Worm (Caenorhabditis elegans) whole organism, L3 larva: Measurements from ENCODE around the gene paa-1.

Experiments used
- R02D3.7 ChIP-seq: fragments of 150-350 bp; optimal IDR thresholded peaks from 2 replicates; lab custom pipeline; 2014; ENCODE audit warnings: missing biosample characterization, missing genetic modification characterization
- ZK546.5 ChIP-seq: sonication (generic microtip); optimal IDR thresholded peaks from 2 replicates; lab custom pipeline; 2017; ENCODE audit warnings: missing biosample characterization, missing genetic modification characterization
- aly-2 ChIP-seq: fragments of 150-350 bp; optimal IDR thresholded peaks from 2 replicates; lab custom pipeline; 2014; ENCODE audit warnings: missing biosample characterization, missing genetic modification characterization
- ama-1 ChIP-seq: fragments of 150-350 bp; optimal IDR thresholded peaks from 2 replicates; lab custom pipeline; 2018
- ceh-16 ChIP-seq: sonication (generic microtip); optimal IDR thresholded peaks from 2 replicates; lab custom pipeline; 2017; ENCODE audit warnings: missing biosample characterization, missing genetic modification characterization
- ceh-28 ChIP-seq: fragments of 150-350 bp; optimal IDR thresholded peaks from 2 replicates; lab custom pipeline; 2014; ENCODE audit warnings: missing biosample characterization, missing genetic modification reagents, missing genetic modification characterization
- ceh-9 ChIP-seq: sonication (generic microtip); optimal IDR thresholded peaks from 2 replicates; lab custom pipeline; 2018; ENCODE audit warnings: missing biosample characterization, missing genetic modification characterization
- daf-12 ChIP-seq: fragments of 150-350 bp; optimal IDR thresholded peaks from 2 replicates; lab custom pipeline; 2014; ENCODE audit warnings: missing biosample characterization, missing genetic modification reagents, missing genetic modification characterization
- egl-27 ChIP-seq: sonication (generic microtip); optimal IDR thresholded peaks from 4 replicates; lab custom pipeline; 2017; ENCODE audit warnings: missing biosample characterization, missing genetic modification reagents, missing genetic modification characterization
- egl-5 ChIP-seq: fragments of 150-350 bp; optimal IDR thresholded peaks from 2 replicates; lab custom pipeline; 2017; ENCODE audit warnings: missing biosample characterization, missing genetic modification reagents, missing genetic modification characterization, inconsistent platforms
- elt-1 ChIP-seq: fragments of 150-350 bp; optimal IDR thresholded peaks from 2 replicates; lab custom pipeline; 2014; ENCODE audit warnings: missing biosample characterization, missing genetic modification characterization
- elt-2 ChIP-seq: sonication (generic microtip); optimal IDR thresholded peaks from 2 replicates; lab custom pipeline; 2016; ENCODE audit warnings: missing genetic modification reagents, mild to moderate bottlenecking, missing genetic modification characterization, missing compliant biosample characterization
- eor-1 ChIP-seq, 2 experiments: fragments of 150-350 bp; optimal IDR thresholded peaks; 2 replicates each; lab custom pipeline; 2014 to 2018; ENCODE audit warnings: missing biosample characterization in 2 of 2, missing genetic modification characterization in 2 of 2
- fkh-10 ChIP-seq: sonication (generic microtip); optimal IDR thresholded peaks from 2 replicates; lab custom pipeline; 2017; ENCODE audit warnings: missing biosample characterization, missing genetic modification reagents, missing genetic modification characterization
- hmg-11 ChIP-seq: sonication (generic microtip); optimal IDR thresholded peaks from 2 replicates; lab custom pipeline; 2016; ENCODE audit warnings: missing genetic modification characterization, missing compliant biosample characterization
- lin-15B ChIP-seq: fragments of 150-350 bp; optimal IDR thresholded peaks from 2 replicates; lab custom pipeline; 2014; ENCODE audit warnings: missing biosample characterization, missing genetic modification characterization
- lin-39 ChIP-seq: fragments of 150-350 bp; optimal IDR thresholded peaks from 2 replicates; lab custom pipeline; 2018; ENCODE audit warnings: missing biosample characterization, missing genetic modification reagents, missing genetic modification characterization
- lsy-12 ChIP-seq: sonication (generic microtip); optimal IDR thresholded peaks from 2 replicates; lab custom pipeline; 2016; ENCODE audit warnings: mild to moderate bottlenecking, missing genetic modification characterization, missing compliant biosample characterization
- mdl-1 ChIP-seq: fragments of 150-350 bp; optimal IDR thresholded peaks from 2 replicates; lab custom pipeline; 2014; ENCODE audit warnings: missing biosample characterization, missing genetic modification characterization
- mml-1 ChIP-seq: fragments of 150-350 bp; sonication (generic microtip); optimal IDR thresholded peaks from 3 replicates; lab custom pipeline; 2014; ENCODE audit warnings: missing biosample characterization, missing genetic modification characterization
- nfya-1 ChIP-seq: sonication (generic microtip); optimal IDR thresholded peaks from 2 replicates; lab custom pipeline; 2017; ENCODE audit warnings: missing genetic modification characterization, mild to moderate bottlenecking, missing compliant biosample characterization, antibody characterized with exemption, moderate library complexity; ENCODE audit not compliant: insufficient read depth
- nhr-11 ChIP-seq: fragments of 150-350 bp; optimal IDR thresholded peaks from 2 replicates; lab custom pipeline; 2014; ENCODE audit warnings: missing biosample characterization, missing genetic modification characterization
- nhr-12 ChIP-seq: fragments of 150-350 bp; optimal IDR thresholded peaks from 2 replicates; lab custom pipeline; 2014; ENCODE audit warnings: missing biosample characterization, missing genetic modification characterization
- nhr-23 ChIP-seq: fragments of 150-350 bp; optimal IDR thresholded peaks from 2 replicates; lab custom pipeline; 2014; ENCODE audit warnings: missing biosample characterization, missing genetic modification reagents, missing genetic modification characterization
- nhr-25 ChIP-seq: sonication (generic microtip); optimal IDR thresholded peaks from 2 replicates; lab custom pipeline; 2017; ENCODE audit warnings: missing biosample characterization, missing genetic modification characterization
- nhr-28 ChIP-seq: fragments of 150-350 bp; optimal IDR thresholded peaks from 2 replicates; lab custom pipeline; 2014; ENCODE audit warnings: missing biosample characterization, missing genetic modification characterization
- nhr-43 ChIP-seq: sonication (generic microtip); optimal IDR thresholded peaks from 2 replicates; lab custom pipeline; 2016; ENCODE audit warnings: mild to moderate bottlenecking, missing genetic modification characterization, missing compliant biosample characterization; ENCODE audit not compliant: poor library complexity, severe bottlenecking
- nhr-76 ChIP-seq: fragments of 150-350 bp; sonication (generic microtip); optimal IDR thresholded peaks from 5 replicates; lab custom pipeline; 2014; ENCODE audit warnings: missing biosample characterization, missing genetic modification characterization
- pha-4 ChIP-seq: fragments of 150-350 bp; optimal IDR thresholded peaks from 2 replicates; lab custom pipeline; 2014; ENCODE audit warnings: missing biosample characterization, missing genetic modification reagents, missing genetic modification characterization
- pqm-1 ChIP-seq: fragments of 150-350 bp; optimal IDR thresholded peaks from 2 replicates; lab custom pipeline; 2017; ENCODE audit warnings: missing biosample characterization, missing genetic modification characterization, inconsistent platforms
- sea-2 ChIP-seq: fragments of 150-350 bp; sonication (generic microtip); optimal IDR thresholded peaks from 4 replicates; lab custom pipeline; 2014; ENCODE audit warnings: missing biosample characterization, missing genetic modification reagents, missing genetic modification characterization
- skn-1 ChIP-seq: fragments of 150-350 bp; optimal IDR thresholded peaks from 2 replicates; lab custom pipeline; 2014; ENCODE audit warnings: missing biosample characterization, missing genetic modification characterization
- tbx-2 ChIP-seq: sonication (generic microtip); optimal IDR thresholded peaks from 2 replicates; lab custom pipeline; 2016; ENCODE audit warnings: mild to moderate bottlenecking, missing genetic modification characterization, missing compliant biosample characterization
- unc-39 ChIP-seq: sonication (generic microtip); optimal IDR thresholded peaks from 4 replicates; lab custom pipeline; 2017; ENCODE audit warnings: missing biosample characterization, missing genetic modification characterization
- unc-62 ChIP-seq: fragments of 150-350 bp; sonication (generic microtip); optimal IDR thresholded peaks from 4 replicates; lab custom pipeline; 2014; ENCODE audit warnings: missing biosample characterization, missing genetic modification reagents, missing genetic modification characterization
- zag-1 ChIP-seq: fragments of 150-350 bp; optimal IDR thresholded peaks from 2 replicates; lab custom pipeline; 2014; ENCODE audit warnings: missing biosample characterization, missing genetic modification characterization
- ztf-11 ChIP-seq: fragments of 150-350 bp; optimal IDR thresholded peaks from 2 replicates; lab custom pipeline; 2014; ENCODE audit warnings: missing biosample characterization, missing genetic modification characterization

The paa-1 gene

ce11 chrIII:5417921-5418320 lies 32.6 kb upstream of the paa-1 start:
- TF ChIP-seq pha-4 (peak; percentile 43), tbx-2 (tag; lab: Kevin White, UChicago) (no peak)

ce11 chrIII:5419527-5419926 lies 31.0 kb upstream of the paa-1 start:
- TF ChIP-seq elt-1 (tag; lab: Kevin White, UChicago) (no peak), ama-1 (peak; percentile 19)
- TF ChIP-seq, all 47 proteins: peak for 1

- TF ChIP-seq ama-1: no peak
- TF ChIP-seq ceh-9 (tag; lab: Kevin White, UChicago): no peak
- peak; percentile 72 for TF ChIP-seq elt-2
- peak; percentile 91 for TF ChIP-seq pha-4
- TF ChIP-seq fkh-10 (GFP tag; lab: Kevin White, UChicago): no peak
- no peak for TF ChIP-seq elt-1 (tag; lab: Kevin White, UChicago)
- no peak for TF ChIP-seq tbx-2 (tag; lab: Kevin White, UChicago)
- TF ChIP-seq daf-12 (tag; lab: Kevin White, UChicago): no peak
- TF ChIP-seq ztf-11 (tag; lab: Kevin White, UChicago): no peak
- TF ChIP-seq R02D3.7 (tag; lab: Kevin White, UChicago): no peak
Measured at ce11 chrIII:5420276-5420675, 30.3 kb upstream of the paa-1 start.

- TF ChIP-seq egl-27 (tag; lab: Kevin White, UChicago): peak; percentile 13
- no peak for TF ChIP-seq eor-1 (tag; optimal IDR thresholded peaks at IDR 0.05; lab: Kevin White, UChicago)
- TF ChIP-seq ZK546.5: no peak
- TF ChIP-seq ztf-11 (tag; lab: Kevin White, UChicago): no peak
- TF ChIP-seq nfya-1 (tag; lab: Kevin White, UChicago): peak; percentile 45
- TF ChIP-seq ceh-28: no peak
- peak; percentile 86 for TF ChIP-seq nhr-25 (tag; lab: Kevin White, UChicago)
- TF ChIP-seq ama-1: no peak
- TF ChIP-seq pha-4: no peak
- no peak for TF ChIP-seq fkh-10 (GFP tag; lab: Kevin White, UChicago)
- TF ChIP-seq nhr-43 (tag; lab: Kevin White, UChicago): peak; percentile 67
- peak; percentile 71 for TF ChIP-seq nhr-23 (tag; lab: Kevin White, UChicago)
- no peak for TF ChIP-seq nhr-12 (tag; lab: Kevin White, UChicago)
- TF ChIP-seq lin-39: no peak
- TF ChIP-seq nhr-28 (tag; lab: Kevin White, UChicago): no peak
- no peak for TF ChIP-seq ceh-9 (tag; lab: Kevin White, UChicago)
- TF ChIP-seq lin-15B (tag; lab: Kevin White, UChicago): no peak
- TF ChIP-seq daf-12 (tag; lab: Kevin White, UChicago): no peak
- TF ChIP-seq ceh-16 (tag; lab: Kevin White, UChicago): no peak
- no peak for TF ChIP-seq mdl-1 (tag; lab: Kevin White, UChicago)
- TF ChIP-seq unc-39 (tag; lab: Kevin White, UChicago): no peak
- TF ChIP-seq nhr-11 (tag; lab: Kevin White, UChicago): no peak
- peak; percentile 48 for TF ChIP-seq pqm-1 (tag; lab: Kevin White, UChicago)
- TF ChIP-seq aly-2: no peak
- TF ChIP-seq hmg-11: peak; percentile 25
- no peak for TF ChIP-seq sea-2
- no peak for TF ChIP-seq unc-62
- no peak for TF ChIP-seq mml-1
- TF ChIP-seq skn-1: no peak
- TF ChIP-seq elt-2: peak; percentile 66
- TF ChIP-seq zag-1 (tag; lab: Kevin White, UChicago): no peak
- TF ChIP-seq nhr-76 (tag; lab: Kevin White, UChicago): no peak
- TF ChIP-seq egl-5: no peak
- TF ChIP-seq lsy-12: no peak
- TF ChIP-seq R02D3.7 (tag; lab: Kevin White, UChicago): no peak
Measured at ce11 chrIII:5421406-5421805, 29.1 kb upstream of the paa-1 start.
